Worm (Caenorhabditis elegans): ENCODE measurements around the gene dhs-6.

dhs-6 gene

DNA sequence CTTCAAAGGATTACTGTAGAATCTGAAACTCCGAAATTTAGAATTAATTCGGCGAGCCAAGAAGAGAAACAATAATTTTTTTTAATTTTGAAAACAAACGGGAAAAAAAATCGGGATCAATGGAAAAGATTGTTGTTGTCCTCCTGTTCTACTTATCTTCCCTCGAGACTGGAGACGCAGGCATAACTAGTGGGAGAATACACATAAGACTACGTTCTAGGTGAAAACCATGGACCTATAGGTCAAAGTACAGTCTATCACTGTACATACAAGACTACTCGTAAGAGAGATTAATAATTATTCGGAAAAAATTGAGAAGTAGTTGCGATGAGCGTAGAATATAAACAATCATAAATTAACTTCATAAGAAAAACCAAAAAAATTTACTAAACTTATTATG lies at the start of gene dhs-6 (continued):
- TF ChIP-seq rbr-2 (tag; optimal IDR thresholded peaks at IDR 0.05) (no peak), lsy-2 (tag; optimal IDR thresholded peaks at IDR 0.05) (peak in 1 of 2 experiments; percentile 6), aly-2 (tag; optimal IDR thresholded peaks at IDR 0.05) (no peak), mdl-1 (tag; optimal IDR thresholded peaks at IDR 0.05) (no peak), mep-1 (tag; optimal IDR thresholded peaks at IDR 0.05) (peak; percentile 49), fos-1 (tag; optimal IDR thresholded peaks at IDR 0.05) (no peak), lin-13 (GFP tag; optimal IDR thresholded peaks at IDR 0.05) (no peak)

ce11 chrII:5668830-5669229 lies 49.7 kb upstream of the dhs-6 start, which contains the start of gene C25H3.7:
Gene C25H3.7 (minus strand): TSS chrII:5668930.
- TF ChIP-seq lin-38 (GFP tag; IDR thresholded peaks at IDR 0.05) (no peak), aha-1 (tag) (peak; percentile 50)

- TF ChIP-seq F49E8.2 (tag; optimal IDR thresholded peaks at IDR 0.05; ENCODE audit: borderline replicate concordance) (no peak), daf-19 (GFP tag; conservative IDR thresholded peaks at IDR 0.05) (no peak), ZK546.5 (tag; optimal IDR thresholded peaks at IDR 0.05) (no peak), aly-2 (tag; optimal IDR thresholded peaks at IDR 0.05) (no peak)
Observed at ce11 chrII:5667540-5667939, 48.4 kb upstream of the dhs-6 start.

ce11 chrII:5665991-5666390 lies 46.9 kb upstream of the dhs-6 start, which contains the start of gene C25H3.16:
Gene C25H3.16 (plus strand): TSS chrII:5666291.
- no peak for TF ChIP-seq lin-1 (GFP tag; IDR thresholded peaks at IDR 0.05)
- no peak for TF ChIP-seq vab-7 (GFP tag; IDR thresholded peaks at IDR 0.05)
- no peak for TF ChIP-seq nhr-42 (GFP tag; IDR thresholded peaks at IDR 0.05)
- no peak for TF ChIP-seq Y105C5A.15 (GFP tag; IDR thresholded peaks at IDR 0.05)
- TF ChIP-seq egl-43 (GFP tag; IDR thresholded peaks at IDR 0.05) = no peak
- no peak for TF ChIP-seq attf-4 (tag; optimal IDR thresholded peaks at IDR 0.05)
- TF ChIP-seq snpc-1.2 (GFP tag; IDR thresholded peaks at IDR 0.05) = no peak
- no peak for TF ChIP-seq nhr-111 (GFP tag; optimal IDR thresholded peaks at IDR 0.05)
- TF ChIP-seq lin-39 (tag; optimal IDR thresholded peaks at IDR 0.05) = no peak
- no peak for TF ChIP-seq hmg-1.1 (GFP tag; IDR thresholded peaks at IDR 0.05)
- TF ChIP-seq ztf-11 (tag; optimal IDR thresholded peaks at IDR 0.05) = no peak
- TF ChIP-seq nhr-76 (tag; optimal IDR thresholded peaks at IDR 0.05) = no peak

DNA sequence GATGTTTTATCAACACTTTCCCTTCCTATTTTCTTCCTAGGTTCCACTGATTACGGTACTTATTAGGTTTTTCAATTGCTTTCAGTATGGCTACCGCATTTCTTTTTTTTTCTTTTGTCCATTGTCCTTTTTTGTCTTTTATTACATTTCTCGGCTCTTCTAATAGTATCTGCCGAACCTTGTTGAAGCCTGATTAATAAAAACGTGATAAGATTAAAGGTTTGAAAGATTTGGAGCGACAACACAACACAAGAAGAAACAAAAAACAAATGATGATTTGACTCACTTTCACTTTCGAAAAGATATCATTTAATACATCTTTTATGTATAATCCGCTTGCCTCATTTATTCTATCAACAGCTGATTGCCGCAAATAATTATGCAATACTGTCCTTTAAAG lies 45.9 kb upstream of the dhs-6 start, which contains the start of gene C25H3.15:
TSS of gene C25H3.15 (plus strand) at position 301 of the 400 bp plus-strand sequence.
- TF ChIP-seq ceh-28 (tag; optimal IDR thresholded peaks at IDR 0.05) = no peak
- no peak for TF ChIP-seq arid-1 (GFP tag; conservative IDR thresholded peaks at IDR 0.05)

ce11 chrII:5663180-5663791 lies 44.2 kb upstream of the dhs-6 start:
- TF ChIP-seq hlh-30 (tag; optimal IDR thresholded peaks at IDR 0.05; ENCODE audit: insufficient read depth) = peak; percentile 73
- TF ChIP-seq unc-62 (GFP tag; optimal IDR thresholded peaks at IDR 0.05 in 1 of 2) = peak in 1 of 2 experiments; percentile 91
- TF ChIP-seq unc-62 (tag; optimal IDR thresholded peaks at IDR 0.05) = no peak
- no peak for TF ChIP-seq nhr-42 (GFP tag; IDR thresholded peaks at IDR 0.05)
- peak; percentile 70 for TF ChIP-seq aha-1 (tag)
- peak in 1 of 2 experiments; percentile 50 for TF ChIP-seq lsy-2 (tag; optimal IDR thresholded peaks at IDR 0.05)
- TF ChIP-seq sdz-12 (GFP tag; optimal IDR thresholded peaks at IDR 0.05) = peak; percentile 5
- 0 out of 2 replicates have a peak, but pooled peaks have one; percentile 37 for TF ChIP-seq Y48G9A.11 (GFP tag; IDR thresholded peaks at IDR 0.05)
- TF ChIP-seq mep-1 (tag; optimal IDR thresholded peaks at IDR 0.05) = peak; percentile 8
- TF ChIP-seq snpc-1.2 (GFP tag; IDR thresholded peaks at IDR 0.05) = no peak
- TF ChIP-seq rbr-2 (tag; optimal IDR thresholded peaks at IDR 0.05) = peak; percentile 13
